Worm (Caenorhabditis elegans) whole organism, L3 larva: Measurements from ENCODE around the gene H06I04.6.

Source experiments
- ZK546.5 ChIP-seq: sonication (generic microtip); optimal IDR thresholded peaks from 2 replicates; lab custom pipeline; 2017; ENCODE audit warnings: missing biosample characterization, missing genetic modification characterization
- elt-2 ChIP-seq: sonication (generic microtip); optimal IDR thresholded peaks from 2 replicates; lab custom pipeline; 2016; ENCODE audit warnings: missing genetic modification reagents, mild to moderate bottlenecking, missing genetic modification characterization, missing compliant biosample characterization
- eor-1 ChIP-seq, 2 experiments: fragments of 150-350 bp; optimal IDR thresholded peaks; 2 replicates each; lab custom pipeline; 2014 to 2018; ENCODE audit warnings: missing biosample characterization in 2 of 2, missing genetic modification characterization in 2 of 2
- mdl-1 ChIP-seq: fragments of 150-350 bp; optimal IDR thresholded peaks from 2 replicates; lab custom pipeline; 2014; ENCODE audit warnings: missing biosample characterization, missing genetic modification characterization
- nhr-11 ChIP-seq: fragments of 150-350 bp; optimal IDR thresholded peaks from 2 replicates; lab custom pipeline; 2014; ENCODE audit warnings: missing biosample characterization, missing genetic modification characterization
- pqm-1 ChIP-seq: fragments of 150-350 bp; optimal IDR thresholded peaks from 2 replicates; lab custom pipeline; 2017; ENCODE audit warnings: missing biosample characterization, missing genetic modification characterization, inconsistent platforms

DNA sequence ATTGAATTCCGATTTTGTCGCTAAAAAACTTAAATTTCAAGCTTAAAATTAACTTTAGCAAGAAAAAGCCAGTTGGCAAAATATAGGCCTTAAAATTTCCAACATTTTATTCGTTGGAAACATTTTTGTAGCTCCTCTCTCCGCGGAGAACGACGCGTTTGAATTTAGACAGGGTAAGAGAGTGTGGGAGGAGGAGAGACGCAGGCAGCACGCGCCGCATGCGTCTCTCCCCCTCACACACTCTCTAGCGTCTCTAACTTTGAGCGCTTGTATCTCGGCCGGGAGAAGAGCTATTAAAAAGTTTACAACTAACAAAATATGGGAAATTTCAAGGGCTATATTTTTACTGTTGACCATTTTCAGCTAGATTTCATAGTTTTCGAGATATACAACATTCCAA is 2.9 kb downstream of the H06I04.6 start:
- TF ChIP-seq mdl-1 = no peak
- TF ChIP-seq ZK546.5 (tag; lab: Kevin White, UChicago) = no peak
- TF ChIP-seq nhr-11 (tag; lab: Kevin White, UChicago) = no peak
- TF ChIP-seq pqm-1 (tag; lab: Kevin White, UChicago) = no peak
- no peak for TF ChIP-seq elt-2 (tag; lab: Kevin White, UChicago)
- TF ChIP-seq eor-1 (tag; optimal IDR thresholded peaks at IDR 0.05; lab: Kevin White, UChicago) = no peak
